Worm (Caenorhabditis elegans) whole organism, L1 larva: ENCODE measurements around the gene E02H9.13.
A peak's percentile ranks its signal among the peaks of the same experiment; 100 is the strongest.

Source experiments
- C34B4.2 ChIP-seq: sonication (generic microtip); optimal IDR thresholded peaks from 2 replicates; lab custom pipeline; 2017; ENCODE audit warnings: mild to moderate bottlenecking, missing genetic modification characterization, missing compliant biosample characterization
- F16B12.6 ChIP-seq: fragments of 150-350 bp; optimal IDR thresholded peaks from 2 replicates; lab custom pipeline; 2014; ENCODE audit warnings: missing biosample characterization, missing genetic modification characterization
- Y116A8C.19 ChIP-seq: sonication (generic microtip); optimal IDR thresholded peaks from 2 replicates; lab custom pipeline; 2016; ENCODE audit warnings: missing compliant biosample characterization, missing genetic modification characterization, borderline replicate concordance
- aha-1 ChIP-seq: fragments of 150-350 bp; optimal IDR thresholded peaks from 2 replicates; lab custom pipeline; 2014; ENCODE audit warnings: missing biosample characterization, missing genetic modification characterization
- alr-1 ChIP-seq: fragments of 200-800 bp; sonication (Bioruptor generic); optimal IDR thresholded peaks from 2 replicates; lab custom pipeline; 2018; ENCODE audit warnings: borderline replicate concordance, mild to moderate bottlenecking, missing genetic modification characterization, missing compliant biosample characterization
- ama-1 ChIP-seq: fragments of 150-350 bp; optimal IDR thresholded peaks from 2 replicates; lab custom pipeline; 2014
- blmp-1 ChIP-seq: fragments of 150-350 bp; optimal IDR thresholded peaks from 2 replicates; lab custom pipeline; 2014; ENCODE audit warnings: missing biosample characterization, missing genetic modification characterization
- ceh-63 ChIP-seq: fragments of 200-800 bp; sonication (Bioruptor generic); optimal IDR thresholded peaks from 2 replicates; lab custom pipeline; 2018; ENCODE audit warnings: mild to moderate bottlenecking, missing genetic modification characterization, missing compliant biosample characterization
- ceh-88 ChIP-seq: fragments of 200-800 bp; sonication (Bioruptor generic); IDR thresholded peaks from 2 replicates; pipeline ENCODE4 v1.3.6; 2022; ENCODE audit warnings: missing genetic modification characterization, missing compliant biosample characterization
- ces-1 ChIP-seq: fragments of 150-350 bp; optimal IDR thresholded peaks from 2 replicates; lab custom pipeline; 2014; ENCODE audit warnings: missing biosample characterization, missing genetic modification reagents, missing genetic modification characterization
- dpl-1 ChIP-seq, 3 experiments: fragments of 150-350 bp in 2 of 3; sonication (generic microtip) in 1 of 3; optimal IDR thresholded peaks; 2 replicates each; lab custom pipeline; 2014 to 2017; ENCODE audit warnings: missing biosample characterization in 3 of 3, missing genetic modification characterization in 3 of 3, missing genetic modification reagents in 3 of 3
- efl-1 ChIP-seq, 4 experiments: fragments of 150-350 bp; optimal IDR thresholded peaks in 3 of 4; peaks in 1 of 4; 1 replicate in 1 of 4; 2 replicates in 3 of 4; lab custom pipeline; 2014; ENCODE audit warnings: missing biosample characterization in 2 of 4, missing genetic modification characterization in 2 of 4, missing genetic modification reagents in 2 of 4
- fkh-8 ChIP-seq: sonication (generic microtip); optimal IDR thresholded peaks from 2 replicates; lab custom pipeline; 2016; ENCODE audit warnings: mild to moderate bottlenecking, missing genetic modification characterization, missing compliant biosample characterization
- fos-1 ChIP-seq: fragments of 150-350 bp; optimal IDR thresholded peaks from 2 replicates; lab custom pipeline; 2014; ENCODE audit warnings: missing biosample characterization, missing genetic modification characterization
- isw-1 ChIP-seq: fragments of 200-800 bp; sonication (Bioruptor generic); IDR thresholded peaks from 2 replicates; pipeline ENCODE4 v1.3.6; 2022; ENCODE audit warnings: missing genetic modification characterization, missing compliant biosample characterization
- jun-1 ChIP-seq: fragments of 150-350 bp; optimal IDR thresholded peaks from 2 replicates; lab custom pipeline; 2014; ENCODE audit warnings: missing biosample characterization, missing genetic modification reagents, missing genetic modification characterization
- lin-13 ChIP-seq: fragments of 150-350 bp; optimal IDR thresholded peaks from 2 replicates; lab custom pipeline; 2014; ENCODE audit warnings: missing biosample characterization, missing genetic modification reagents, missing genetic modification characterization
- lin-14 ChIP-seq: fragments of 200-800 bp; sonication (Bioruptor generic); optimal IDR thresholded peaks from 2 replicates; lab custom pipeline; 2018; ENCODE audit warnings: mild to moderate bottlenecking, missing genetic modification characterization, moderate library complexity, missing compliant biosample characterization
- lin-15B ChIP-seq: fragments of 150-350 bp; sonication (generic microtip); optimal IDR thresholded peaks from 3 replicates; lab custom pipeline; 2014; ENCODE audit warnings: missing biosample characterization, missing genetic modification characterization
- lin-35 ChIP-seq, 2 experiments: fragments of 150-350 bp; optimal IDR thresholded peaks; 2 replicates each; lab custom pipeline; 2014; ENCODE audit warnings: missing biosample characterization in 2 of 2, missing genetic modification characterization in 2 of 2, missing genetic modification reagents in 2 of 2
- lin-39 ChIP-seq: fragments of 150-350 bp; optimal IDR thresholded peaks from 2 replicates; lab custom pipeline; 2014; ENCODE audit warnings: missing biosample characterization, missing genetic modification reagents, missing genetic modification characterization
- lsy-2 ChIP-seq, 2 experiments: fragments of 150-350 bp; optimal IDR thresholded peaks; 2 replicates each; lab custom pipeline; 2014; ENCODE audit warnings: missing biosample characterization in 2 of 2, missing genetic modification characterization in 2 of 2
- mab-9 ChIP-seq: fragments of 200-800 bp; sonication (Bioruptor generic); IDR thresholded peaks from 2 replicates; pipeline ENCODE4 v1.3.6; 2022; ENCODE audit warnings: missing genetic modification reagents, missing genetic modification characterization, missing compliant biosample characterization
- nhr-11 ChIP-seq: fragments of 150-350 bp; optimal IDR thresholded peaks from 2 replicates; lab custom pipeline; 2014; ENCODE audit warnings: missing biosample characterization, missing genetic modification characterization
- nhr-47 ChIP-seq: sonication (generic microtip); optimal IDR thresholded peaks from 2 replicates; lab custom pipeline; 2016; ENCODE audit warnings: mild to moderate bottlenecking, missing genetic modification characterization, moderate library complexity, missing compliant biosample characterization
- nhr-85 ChIP-seq: sonication (generic microtip); peaks from one replicate; lab custom pipeline; 2016; ENCODE audit warnings: missing genetic modification characterization, inconsistent platforms, missing compliant biosample characterization
- pqm-1 ChIP-seq: sonication (generic microtip); optimal IDR thresholded peaks from 3 replicates; lab custom pipeline; 2017; ENCODE audit warnings: missing biosample characterization, missing genetic modification characterization
- rnt-1 ChIP-seq: sonication (generic microtip); optimal IDR thresholded peaks from 2 replicates; lab custom pipeline; 2016; ENCODE audit warnings: mild to moderate bottlenecking, missing genetic modification characterization, moderate library complexity, missing compliant biosample characterization
- snu-23 ChIP-seq: sonication (generic microtip); optimal IDR thresholded peaks from 2 replicates; lab custom pipeline; 2016; ENCODE audit warnings: missing genetic modification characterization, missing compliant biosample characterization
- sox-4 ChIP-seq: sonication (generic microtip); optimal IDR thresholded peaks from 2 replicates; lab custom pipeline; 2016; ENCODE audit warnings: missing genetic modification characterization, missing compliant biosample characterization
- sptf-1 ChIP-seq: fragments of 150-350 bp; optimal IDR thresholded peaks from 2 replicates; lab custom pipeline; 2014; ENCODE audit warnings: missing biosample characterization, missing genetic modification characterization
- sup-37 ChIP-seq: fragments of 200-800 bp; sonication (Bioruptor generic); optimal IDR thresholded peaks from 2 replicates; lab custom pipeline; 2018; ENCODE audit warnings: mild to moderate bottlenecking, missing genetic modification characterization, missing compliant biosample characterization
- swsn-7 ChIP-seq: sonication (generic microtip); optimal IDR thresholded peaks from 2 replicates; lab custom pipeline; 2016; ENCODE audit warnings: missing genetic modification characterization, missing compliant biosample characterization
- tbx-2 ChIP-seq: sonication (generic microtip); optimal IDR thresholded peaks from 2 replicates; lab custom pipeline; 2016; ENCODE audit warnings: missing genetic modification characterization, missing compliant biosample characterization
- unc-130 ChIP-seq: fragments of 150-350 bp; optimal IDR thresholded peaks from 2 replicates; lab custom pipeline; 2017; ENCODE audit warnings: missing biosample characterization, missing genetic modification characterization, inconsistent platforms
- unc-30 ChIP-seq: sonication (generic microtip); optimal IDR thresholded peaks from 2 replicates; lab custom pipeline; 2017; ENCODE audit warnings: missing biosample characterization, missing genetic modification characterization
- unc-62 ChIP-seq: fragments of 150-350 bp; optimal IDR thresholded peaks from 2 replicates; lab custom pipeline; 2014; ENCODE audit warnings: missing biosample characterization, missing genetic modification reagents, missing genetic modification characterization
- unc-86 ChIP-seq: sonication (generic microtip); optimal IDR thresholded peaks from 2 replicates; lab custom pipeline; 2016; ENCODE audit warnings: missing genetic modification characterization, missing compliant biosample characterization
- zip-4 ChIP-seq: fragments of 200-800 bp; sonication (Bioruptor generic); optimal IDR thresholded peaks from 2 replicates; lab custom pipeline; 2018; ENCODE audit warnings: mild to moderate bottlenecking, missing genetic modification characterization, moderate library complexity, missing compliant biosample characterization
- ztf-11 ChIP-seq, 2 experiments: sonication (generic microtip); optimal IDR thresholded peaks; 2 replicates each; lab custom pipeline; 2016 to 2017; ENCODE audit warnings: missing genetic modification characterization in 2 of 2, missing biosample characterization in 1 of 2, missing compliant biosample characterization in 1 of 2

E02H9.13 gene

ce11 chrIII:2487046-2487760 is 48.7 kb upstream of the E02H9.13 start, which contains the start of gene Y54F10AL.1 (continued):
- no peak for TF ChIP-seq mab-9 (GFP tag; lab: Robert Waterston, UW)
- TF ChIP-seq F16B12.6 (tag; lab: Kevin White, UChicago) = peak; percentile 88
- no peak for TF ChIP-seq ama-1 (lab: Kevin White, UChicago)
- TF ChIP-seq lin-39 (tag; lab: Kevin White, UChicago) = no peak
- TF ChIP-seq unc-130 (tag; lab: Kevin White, UChicago) = no peak
- TF ChIP-seq efl-1 (optimal IDR thresholded peaks at IDR 0.05; lab: Kevin White, UChicago) = peak; percentile 40 to 57
- peak; percentile 53 to 94 for TF ChIP-seq efl-1 (GFP tag; optimal IDR thresholded peaks at IDR 0.05 in 1 of 2; lab: Kevin White, UChicago)

- TF ChIP-seq zip-4 (GFP tag; lab: Kevin White, UChicago) (no peak), tbx-2 (tag; lab: Kevin White, UChicago) (no peak)
Observed at ce11 chrIII:2482754-2483153, 44.2 kb upstream of the E02H9.13 start.

- TF ChIP-seq mab-9 (GFP tag; lab: Robert Waterston, UW) (no peak), fkh-8 (tag; lab: Kevin White, UChicago) (no peak), nhr-85 (tag; lab: Kevin White, UChicago) (peak; percentile 58), lsy-2 (tag; optimal IDR thresholded peaks at IDR 0.05; lab: Kevin White, UChicago) (peak; percentile 30 to 61), lin-13 (GFP tag; lab: Kevin White, UChicago) (peak; percentile 51), ceh-88 (no peak), jun-1 (tag; lab: Kevin White, UChicago) (no peak)
Observed at ce11 chrIII:2482171-2482570, 43.6 kb upstream of the E02H9.13 start.

ce11 chrIII:2478605-2479004 is 40.1 kb upstream of the E02H9.13 start:
- no peak for TF ChIP-seq ama-1 (lab: Kevin White, UChicago)
- TF ChIP-seq aha-1 (tag; lab: Kevin White, UChicago) = no peak
- TF ChIP-seq sox-4 = no peak
- no peak for TF ChIP-seq unc-30 (tag; lab: Kevin White, UChicago)
- no peak for TF ChIP-seq lin-14 (GFP tag; lab: Kevin White, UChicago)
- no peak for TF ChIP-seq alr-1 (tag; lab: Kevin White, UChicago)
- no peak for TF ChIP-seq fkh-8 (tag; lab: Kevin White, UChicago)
- no peak for TF ChIP-seq nhr-85 (tag; lab: Kevin White, UChicago)
- no peak for TF ChIP-seq isw-1
- no peak for TF ChIP-seq sptf-1 (tag; lab: Kevin White, UChicago)
- TF ChIP-seq ztf-11 (tag; optimal IDR thresholded peaks at IDR 0.05; lab: Kevin White, UChicago) = no peak
- TF ChIP-seq lin-35 (GFP tag; optimal IDR thresholded peaks at IDR 0.05; lab: Kevin White, UChicago) = no peak
- no peak for TF ChIP-seq nhr-47
- TF ChIP-seq C34B4.2 (tag; lab: Kevin White, UChicago) = no peak
- no peak for TF ChIP-seq blmp-1
- TF ChIP-seq unc-62 (GFP tag; lab: Kevin White, UChicago) = no peak
- TF ChIP-seq Y116A8C.19 (tag; lab: Kevin White, UChicago) = no peak
- no peak for TF ChIP-seq pqm-1 (tag; lab: Kevin White, UChicago)
- TF ChIP-seq unc-86 (tag; lab: Kevin White, UChicago) = no peak

ce11 chrIII:2477303-2477702 is 38.8 kb upstream of the E02H9.13 start:
- TF ChIP-seq rnt-1 (tag; lab: Kevin White, UChicago) (no peak), lin-15B (no peak), lin-35 (GFP tag; optimal IDR thresholded peaks at IDR 0.05; lab: Kevin White, UChicago) (peak in 1 of 2 experiments; percentile 73), swsn-7 (tag; lab: Kevin White, UChicago) (no peak), efl-1 (optimal IDR thresholded peaks at IDR 0.05; lab: Kevin White, UChicago) (peak; percentile 35 to 57), efl-1 (GFP tag; optimal IDR thresholded peaks at IDR 0.05 in 1 of 2; lab: Kevin White, UChicago) (peak; percentile 67 to 96), ces-1 (no peak), snu-23 (GFP tag; lab: Kevin White, UChicago) (no peak), sup-37 (GFP tag; lab: Kevin White, UChicago) (no peak), ceh-88 (no peak), unc-130 (tag; lab: Kevin White, UChicago) (no peak), tbx-2 (tag; lab: Kevin White, UChicago) (no peak), dpl-1 (GFP tag; optimal IDR thresholded peaks at IDR 0.05; lab: Kevin White, UChicago) (peak in 2 of 3 experiments; percentile 38 to 53), ceh-63 (GFP tag; lab: Kevin White, UChicago) (no peak), nhr-11 (tag; lab: Kevin White, UChicago) (no peak), fos-1 (no peak)
- TF ChIP-seq, all 84 proteins: peak for 3
